Fruit fly (Drosophila melanogaster): ENCODE data around the gene Pgam5.

The Pgam5 gene

DNA sequence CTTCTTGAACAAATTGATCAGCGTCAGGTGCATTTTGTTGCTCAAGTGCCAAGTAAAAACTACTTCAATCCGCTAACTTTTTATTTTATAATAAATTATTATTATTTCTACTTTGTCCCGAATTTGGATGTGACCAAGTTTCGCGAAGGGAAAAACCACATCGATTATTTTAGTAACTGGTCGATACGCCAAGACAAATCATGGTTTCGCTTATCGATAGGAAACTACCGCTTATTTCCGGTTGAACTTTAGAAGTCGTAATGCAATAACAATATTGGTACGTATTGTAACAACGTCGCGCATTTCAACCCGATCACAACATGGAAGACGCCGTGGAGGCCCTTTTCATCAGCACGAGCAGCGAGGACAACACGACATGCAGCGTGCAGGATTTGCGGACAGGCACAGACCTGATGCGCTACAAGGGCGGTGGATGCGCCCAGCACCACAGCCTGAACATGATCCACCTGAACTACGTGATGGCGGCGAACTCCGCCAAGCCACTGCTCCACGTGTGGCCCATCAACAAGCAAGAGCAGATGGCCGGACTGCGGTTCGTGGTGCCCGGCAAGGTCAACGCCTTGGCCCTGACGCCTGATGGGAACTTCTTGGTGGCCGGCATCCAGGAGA is 3.9 kb upstream of the Pgam5 start, which contains the start of the genes CG14817 and CG14805 (continued):
- TF ChIP-seq mld (GFP tag; IDR thresholded peaks at IDR 0.05; ENCODE audit: partially characterized antibody) (no peak), Mes4 (GFP tag; optimal IDR thresholded peaks at IDR 0.05) (peak; percentile 58), Lim3 (GFP tag; IDR thresholded peaks at IDR 0.05) (no peak), Dip2 (GFP tag; IDR thresholded peaks at IDR 0.05) (no peak), h (optimal IDR thresholded peaks at IDR 0.05) (no peak), CG6791 (GFP tag; IDR thresholded peaks at IDR 0.05; ENCODE audit: partially characterized antibody) (peak; percentile 62), CG7556 (GFP tag; optimal IDR thresholded peaks at IDR 0.05) (peak; percentile 45), Jarid2 (GFP tag; optimal IDR thresholded peaks at IDR 0.05) (no peak), CG13287 (GFP tag; IDR thresholded peaks at IDR 0.05; ENCODE audit: partially characterized antibody) (peak; percentile 70), CG43689 (GFP tag; IDR thresholded peaks at IDR 0.05) (no peak), CG3726 (GFP tag; IDR thresholded peaks at IDR 0.05) (no peak), CG14667 (GFP tag; IDR thresholded peaks at IDR 0.05) (no peak), CG16813 (GFP tag; IDR thresholded peaks at IDR 0.05; ENCODE audit: partially characterized antibody) (peak; percentile 58), kni (GFP tag; optimal IDR thresholded peaks at IDR 0.05) (peak; percentile 56), ap (GFP tag; IDR thresholded peaks at IDR 0.05) (no peak), Atf3 (GFP tag; optimal IDR thresholded peaks at IDR 0.05) (no peak), CG17186 (GFP tag; optimal IDR thresholded peaks at IDR 0.05) (peak; percentile 50), CoRest (tag; optimal IDR thresholded peaks at IDR 0.05) (peak; percentile 43), D19B (GFP tag; optimal IDR thresholded peaks at IDR 0.05) (peak; percentile 52), D (optimal IDR thresholded peaks at IDR 0.05) (no peak), D (GFP tag; optimal IDR thresholded peaks at IDR 0.05) (peak; percentile 44), Rx (GFP tag; IDR thresholded peaks at IDR 0.05) (0 out of 2 replicates have a peak, but pooled peaks have one; percentile 25), nom (GFP tag; optimal IDR thresholded peaks at IDR 0.05) (peak; percentile 90), repo (GFP tag; optimal IDR thresholded peaks at IDR 0.05) (peak; percentile 11), Nf-YC (tag; optimal IDR thresholded peaks at IDR 0.05) (peak; percentile 67), CG17328 (GFP tag; IDR thresholded peaks at IDR 0.05) (peak; percentile 58), CG10321 (GFP tag; IDR thresholded peaks at IDR 0.05) (no peak), gt (GFP tag; IDR thresholded peaks at IDR 0.05) (no peak), hth (optimal IDR thresholded peaks at IDR 0.05) (no peak), CG4360 (GFP tag; IDR thresholded peaks at IDR 0.05) (no peak), wor (GFP tag; IDR thresholded peaks at IDR 0.05) (no peak), CG18262 (tag; optimal IDR thresholded peaks at IDR 0.05) (peak; percentile 58), CG17568 (GFP tag; optimal IDR thresholded peaks at IDR 0.05) (no peak), CG8765 (GFP tag; IDR thresholded peaks at IDR 0.05) (no peak), en (GFP tag; optimal IDR thresholded peaks at IDR 0.05) (peak; percentile 35), CG11560 (tag; IDR thresholded peaks at IDR 0.05) (no peak), CG1233 (GFP tag; optimal IDR thresholded peaks at IDR 0.05) (peak; percentile 83), fd96Cb (tag; optimal IDR thresholded peaks at IDR 0.05) (no peak), prd (optimal IDR thresholded peaks at IDR 0.05) (no peak), prd (GFP tag; IDR thresholded peaks at IDR 0.05) (no peak), nerfin-1 (tag; optimal IDR thresholded peaks at IDR 0.05) (peak; percentile 65), CG32767 (GFP tag; IDR thresholded peaks at IDR 0.05) (no peak), CG8944 (GFP tag; optimal IDR thresholded peaks at IDR 0.05) (no peak), gsb (GFP tag; IDR thresholded peaks at IDR 0.05) (no peak), Ravus (GFP tag; IDR thresholded peaks at IDR 0.05) (no peak), CG8089 (GFP tag; optimal IDR thresholded peaks at IDR 0.05) (no peak), CG30403 (GFP tag; optimal IDR thresholded peaks at IDR 0.05) (peak; percentile 41), CG7357 (GFP tag; IDR thresholded peaks at IDR 0.05) (no peak), CG9727 (GFP tag; optimal IDR thresholded peaks at IDR 0.05) (peak; percentile 80), toy (GFP tag; IDR thresholded peaks at IDR 0.05) (no peak), NC2α (GFP tag; optimal IDR thresholded peaks at IDR 0.05) (no peak), pb (GFP tag; optimal IDR thresholded peaks at IDR 0.05) (peak; percentile 2)

Data from whole organism, embryonic.